Fruit fly (Drosophila melanogaster) whole organism: ENCODE data around the gene KLHL18.
"Not testable (repeated sequence)": the region's sequence is repeated elsewhere in the genome, so short reads cannot be mapped to it uniquely, and the experiment has no call there.

ENCODE experiments used
- CG8478 ChIP-seq: fragments of >200 bp; optimal IDR thresholded peaks from 2 replicates; lab custom pipeline; 2018; ENCODE audit warnings: inconsistent platforms
- Dll ChIP-seq: fragments of >200 bp; optimal IDR thresholded peaks from 2 replicates; lab custom pipeline; 2017
- EcR ChIP-seq, 2 experiments: fragments of >200 bp; optimal IDR thresholded peaks; 2 replicates each; lab custom pipeline; 2017; ENCODE audit warnings: missing biosample characterization in 2 of 2, missing genetic modification characterization in 2 of 2, missing genetic modification reagents in 2 of 2
- pan ChIP-seq: fragments of >200 bp; optimal IDR thresholded peaks from 2 replicates; lab custom pipeline; 2017
- psq ChIP-seq: fragments of >200 bp; optimal IDR thresholded peaks from 2 replicates; lab custom pipeline; 2017
- usp ChIP-seq: fragments of >200 bp; optimal IDR thresholded peaks from 2 replicates; lab custom pipeline; 2017; ENCODE audit warnings: missing biosample characterization, missing genetic modification characterization, mixed read lengths

KLHL18 gene

DNA sequence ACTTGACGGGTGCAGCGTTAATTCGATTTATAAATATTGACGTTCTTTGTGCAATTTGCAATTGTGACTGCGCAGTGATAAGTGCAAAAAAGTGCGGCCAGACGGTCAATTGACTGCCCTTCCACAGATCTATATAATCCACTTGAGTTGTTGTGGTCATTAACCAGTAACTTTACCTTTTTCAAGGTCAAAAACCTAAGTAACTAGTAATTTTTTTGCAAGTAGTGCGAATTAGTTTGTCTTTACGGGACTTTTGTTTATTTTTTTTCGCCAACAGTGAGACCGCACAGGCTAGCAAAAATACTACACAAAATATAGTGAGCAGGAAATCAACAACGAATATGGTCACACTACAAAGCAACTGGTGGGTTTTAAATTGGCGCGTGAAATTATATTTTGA lies 35.6 kb downstream of the KLHL18 start, which contains the start of gene Tango9:
Tango9 (minus strand) TSS at position 280 of the 400 bp plus-strand sequence.
- TF ChIP-seq psq (lab: Kevin White, UChicago): no peak
- TF ChIP-seq usp (GFP tag; lab: Kevin White, UChicago): no peak
- no peak for TF ChIP-seq pan (lab: Kevin White, UChicago)
- TF ChIP-seq Dll (lab: Kevin White, UChicago): no peak
- no peak for TF ChIP-seq EcR (GFP tag; optimal IDR thresholded peaks at IDR 0.05; lab: Kevin White, UChicago)

DNA sequence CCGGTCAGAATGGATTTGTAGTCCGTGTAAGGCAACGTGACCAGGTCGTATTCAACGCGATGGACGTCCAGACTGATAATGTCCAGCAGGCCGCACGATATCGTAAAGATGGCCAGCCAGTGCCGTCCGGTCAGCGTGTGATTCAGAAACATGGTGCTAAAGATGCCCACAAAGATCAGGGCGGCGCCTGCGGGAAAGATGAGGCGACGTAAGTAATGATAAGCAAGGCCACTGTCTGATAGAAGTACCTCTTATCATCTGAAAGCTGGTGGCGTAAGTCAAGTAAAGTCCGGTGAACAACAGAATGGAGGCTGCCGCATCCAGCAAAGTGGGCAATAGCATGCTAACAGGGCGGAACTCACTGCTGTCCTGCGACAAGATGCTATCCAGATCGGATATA lies 36.4 kb downstream of the KLHL18 start:
- TF ChIP-seq pan (lab: Kevin White, UChicago) (no peak), psq (lab: Kevin White, UChicago) (no peak), EcR (GFP tag; optimal IDR thresholded peaks at IDR 0.05; lab: Kevin White, UChicago) (no peak), usp (GFP tag; lab: Kevin White, UChicago) (no peak), Dll (lab: Kevin White, UChicago) (no peak), CG8478 (no peak)

DNA sequence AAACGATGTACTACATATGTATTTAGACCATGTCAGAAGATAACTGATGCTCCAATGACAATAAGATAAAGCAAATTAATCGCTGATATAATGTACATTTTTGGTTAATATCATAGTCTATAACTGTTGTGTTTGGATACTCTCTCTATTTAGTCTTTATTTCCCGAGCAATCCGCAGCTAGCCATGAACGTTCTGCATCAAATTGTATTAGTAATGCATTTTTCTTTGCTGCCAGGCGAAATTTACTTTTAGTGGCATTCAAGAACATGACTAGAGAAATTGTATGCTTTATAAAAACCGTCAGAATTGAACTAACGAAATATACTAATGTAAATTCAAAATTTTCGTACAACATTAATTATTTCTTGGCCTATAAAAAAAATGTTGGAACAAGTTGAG lies 38.8 kb downstream of the KLHL18 start, which contains the start of gene GC2:
GC2 (plus strand) TSS at position 301 of the 400 bp plus-strand sequence.
- TF ChIP-seq CG8478: no peak

DNA sequence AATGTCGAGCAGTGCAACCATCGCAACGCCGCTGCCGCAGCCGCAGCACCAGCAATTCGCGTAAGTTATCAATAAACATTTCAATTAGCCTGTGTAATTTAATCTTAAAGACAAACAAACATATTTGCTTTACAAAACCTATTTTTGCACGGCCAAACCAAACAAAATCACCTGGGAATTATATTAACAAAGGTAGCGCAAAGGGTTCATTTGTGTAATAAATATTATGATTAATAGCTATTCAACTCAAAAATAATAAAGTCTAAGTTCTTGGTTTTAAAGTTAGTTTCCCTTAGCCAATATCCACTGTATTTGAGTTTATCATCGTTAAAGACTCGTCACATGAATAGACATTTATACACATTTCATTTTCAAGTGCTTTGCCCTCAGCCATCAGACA lies 41.0 kb downstream of the KLHL18 start:
- TF ChIP-seq psq (lab: Kevin White, UChicago): no peak
- TF ChIP-seq CG8478: no peak
- TF ChIP-seq usp (GFP tag; lab: Kevin White, UChicago): no peak
- no peak for TF ChIP-seq EcR (GFP tag; optimal IDR thresholded peaks at IDR 0.05; lab: Kevin White, UChicago)
- no peak for TF ChIP-seq pan (lab: Kevin White, UChicago)
- TF ChIP-seq Dll (lab: Kevin White, UChicago): no peak

DNA sequence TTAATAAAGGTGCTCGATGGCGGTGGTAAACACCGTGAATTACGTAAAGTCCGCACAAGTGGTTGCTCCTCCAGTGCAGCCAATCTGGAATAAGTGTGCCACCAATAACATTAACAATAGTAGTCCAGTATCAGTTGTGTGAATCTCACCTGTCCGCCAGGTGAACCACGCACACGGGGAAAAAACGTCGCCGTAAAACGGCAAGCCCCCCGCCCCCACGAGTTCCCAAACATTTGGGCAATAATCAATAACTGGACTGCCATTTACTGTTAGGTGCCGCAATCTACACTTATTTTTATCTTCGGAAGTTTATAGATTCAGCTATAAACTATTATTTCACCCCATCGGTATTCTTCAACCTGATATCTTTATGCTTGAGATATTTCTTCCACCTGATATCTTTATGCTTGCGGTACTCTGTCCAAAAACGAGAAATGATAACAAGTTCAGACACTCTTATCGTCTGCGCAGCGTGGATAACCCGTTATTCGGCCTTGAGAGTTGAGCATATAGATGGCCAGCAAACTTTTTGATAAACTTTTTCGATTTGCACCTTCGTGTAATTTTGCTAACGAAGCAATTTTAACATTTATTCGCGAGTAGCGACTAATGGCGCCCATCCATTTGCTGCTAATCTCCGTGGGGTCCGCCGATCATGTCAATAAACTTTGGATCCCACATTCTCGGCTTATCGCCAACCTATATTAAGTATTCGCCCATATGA lies 42.0 kb downstream of the KLHL18 start:
- TF ChIP-seq usp (GFP tag; lab: Kevin White, UChicago) (no peak), pan (lab: Kevin White, UChicago) (no peak), EcR (GFP tag; optimal IDR thresholded peaks at IDR 0.05; lab: Kevin White, UChicago) (no peak), Dll (lab: Kevin White, UChicago) (no peak)

DNA sequence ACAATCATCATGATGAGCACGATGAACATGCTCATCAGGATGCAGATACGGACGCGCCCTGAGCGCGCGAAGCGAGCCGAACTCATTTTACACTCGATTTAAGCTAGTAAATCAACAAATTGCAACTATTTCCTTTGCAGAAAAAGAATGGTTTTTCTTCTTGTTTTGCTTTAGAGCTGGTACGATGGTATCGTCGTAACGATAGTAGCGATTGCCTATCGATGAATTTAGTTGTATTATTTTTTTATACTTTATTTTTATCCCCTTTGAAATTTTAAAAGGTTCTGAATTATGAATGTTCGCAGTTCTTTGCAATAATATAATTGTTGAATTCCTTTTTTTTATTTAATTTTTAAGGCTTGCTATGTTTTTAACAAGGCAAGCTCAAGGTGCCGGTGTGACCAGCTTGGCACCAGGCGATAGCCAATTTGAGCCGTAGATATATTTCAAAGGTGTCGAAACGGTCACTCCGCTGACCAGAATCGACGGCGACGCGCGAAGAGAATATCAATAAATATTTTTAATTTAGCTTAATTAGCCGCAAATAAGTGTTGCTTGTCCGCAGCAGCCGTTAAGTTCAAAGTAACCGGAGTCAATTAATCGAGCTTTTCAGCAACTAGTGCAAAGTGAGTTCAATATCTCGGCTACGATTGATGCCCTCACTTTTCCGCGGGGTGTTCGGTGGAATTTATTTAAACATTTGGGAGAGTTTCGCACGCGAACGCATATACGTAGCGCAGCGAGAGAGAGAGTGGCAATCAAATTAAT lies 42.8 kb downstream of the KLHL18 start, which contains the start of the genes CG12213 and GC1:
CG12213 (minus strand) TSS at position 430 of the 768 bp plus-strand sequence.
GC1 (plus strand) TSS at position 447 of the 768 bp plus-strand sequence.
- TF ChIP-seq psq (lab: Kevin White, UChicago) (no peak), Dll (lab: Kevin White, UChicago) (no peak), usp (GFP tag; lab: Kevin White, UChicago) (no peak), pan (lab: Kevin White, UChicago) (no peak), CG8478 (no peak), EcR (GFP tag; optimal IDR thresholded peaks at IDR 0.05; lab: Kevin White, UChicago) (no peak)

DNA sequence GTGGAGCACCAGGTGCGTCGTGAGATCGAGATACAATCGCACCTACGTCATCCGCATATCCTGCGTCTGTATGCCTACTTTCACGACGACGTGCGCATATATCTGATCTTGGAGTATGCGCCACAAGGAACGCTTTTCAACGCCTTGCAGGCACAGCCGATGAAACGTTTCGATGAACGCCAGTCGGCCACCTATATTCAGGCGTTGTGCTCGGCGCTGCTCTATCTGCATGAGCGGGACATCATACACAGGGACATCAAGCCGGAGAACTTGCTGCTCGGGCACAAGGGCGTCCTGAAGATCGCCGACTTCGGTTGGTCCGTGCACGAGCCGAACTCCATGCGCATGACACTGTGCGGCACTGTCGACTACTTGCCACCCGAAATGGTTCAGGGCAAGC lies 46.2 kb downstream of the KLHL18 start:
- no peak for TF ChIP-seq pan (lab: Kevin White, UChicago)
- TF ChIP-seq EcR (GFP tag; optimal IDR thresholded peaks at IDR 0.05; lab: Kevin White, UChicago): no peak
- TF ChIP-seq usp (GFP tag; lab: Kevin White, UChicago): no peak
- TF ChIP-seq CG8478: no peak
- TF ChIP-seq psq (lab: Kevin White, UChicago): no peak
- TF ChIP-seq Dll (lab: Kevin White, UChicago): no peak

DNA sequence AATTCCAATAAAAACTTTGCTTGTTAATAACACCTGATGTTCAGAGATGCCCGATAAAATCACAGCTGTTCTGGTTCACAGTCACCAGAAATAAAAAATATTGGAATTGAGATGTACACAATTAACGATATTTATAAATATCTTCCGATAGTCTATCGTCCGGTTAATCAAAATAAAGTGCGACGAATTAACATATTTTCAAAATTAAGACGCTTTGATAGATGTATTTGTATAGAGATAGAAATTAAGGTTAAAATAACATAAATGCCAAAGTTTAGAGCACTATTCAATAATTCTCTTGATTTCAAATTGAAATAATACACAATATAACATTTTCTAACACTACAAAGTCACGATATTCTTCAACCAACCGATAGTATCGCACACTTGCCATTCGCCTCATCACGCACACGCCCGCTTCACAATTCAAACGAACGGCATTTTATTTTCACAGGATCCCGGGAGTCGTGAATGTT lies 47.5 kb downstream of the KLHL18 start, which contains the start of the genes CG3281 and aurA:
CG3281 (minus strand) TSS at position 67 of the 476 bp plus-strand sequence.
aurA (plus strand) TSS at position 386 of the 476 bp plus-strand sequence.
- TF ChIP-seq psq (lab: Kevin White, UChicago) (no peak), EcR (GFP tag; optimal IDR thresholded peaks at IDR 0.05; lab: Kevin White, UChicago) (no peak), Dll (lab: Kevin White, UChicago) (no peak), usp (GFP tag; lab: Kevin White, UChicago) (no peak), pan (lab: Kevin White, UChicago) (no peak), CG8478 (no peak)

DNA sequence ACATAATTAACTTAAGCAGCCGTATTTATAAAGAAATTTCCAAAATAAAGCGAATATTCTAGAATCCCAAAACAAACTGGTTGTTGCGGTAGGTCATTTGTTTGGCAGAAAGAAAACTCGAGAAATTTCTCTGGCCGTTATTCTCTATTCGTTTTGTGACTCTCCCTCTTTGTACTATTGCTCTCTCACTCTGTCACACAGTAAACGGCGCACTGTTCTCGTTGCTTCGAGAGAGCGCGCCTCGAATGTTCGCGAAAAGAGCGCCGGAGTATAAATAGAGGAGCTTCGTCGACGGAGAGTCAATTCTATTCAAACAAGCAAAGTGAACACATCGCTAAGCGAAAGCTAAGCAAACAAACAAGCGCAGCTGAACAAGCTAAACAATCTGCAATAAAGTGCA lies 52.0 kb downstream of the KLHL18 start, which contains the start of gene Hsp70Ab:
Hsp70Ab (plus strand) TSS at position 301 of the 400 bp plus-strand sequence.
- not testable (repeated sequence) for TF ChIP-seq CG8478; EcR (GFP tag; optimal IDR thresholded peaks at IDR 0.05; lab: Kevin White, UChicago); pan (lab: Kevin White, UChicago)
